Fruit fly (Drosophila melanogaster) whole organism: ENCODE results near the gene CG7149.

ENCODE experiments used
- EcR ChIP-seq, 2 experiments: fragments of >200 bp; optimal IDR thresholded peaks; 2 replicates each; lab custom pipeline; 2017; ENCODE audit warnings: missing biosample characterization in 2 of 2, missing genetic modification characterization in 2 of 2, missing genetic modification reagents in 2 of 2
- pan ChIP-seq: fragments of >200 bp; optimal IDR thresholded peaks from 2 replicates; lab custom pipeline; 2017
- psq ChIP-seq: fragments of >200 bp; optimal IDR thresholded peaks from 2 replicates; lab custom pipeline; 2017
- usp ChIP-seq: fragments of >200 bp; optimal IDR thresholded peaks from 2 replicates; lab custom pipeline; 2017; ENCODE audit warnings: missing biosample characterization, missing genetic modification characterization, mixed read lengths

DNA sequence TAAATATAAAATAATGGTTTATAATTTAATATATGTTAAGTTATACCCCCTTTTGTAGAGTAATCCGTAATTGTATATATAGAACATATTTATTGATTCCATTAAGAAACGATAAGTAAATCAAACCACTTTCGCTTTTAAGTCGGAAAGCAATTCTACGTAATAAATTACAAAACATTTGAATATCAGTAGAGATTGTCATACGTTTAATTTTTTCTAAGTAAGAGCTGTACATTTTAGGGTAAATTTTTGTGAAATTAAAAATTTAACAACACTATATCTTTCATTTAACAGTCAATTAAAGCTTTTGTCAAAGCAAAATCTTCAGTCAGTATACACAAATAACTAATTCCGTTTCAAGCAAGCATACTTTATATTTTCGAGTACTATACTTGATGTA lies 36.5 kb downstream of the CG7149 start, which contains the start of gene CG46025:
- no peak for TF ChIP-seq psq
- no peak for TF ChIP-seq pan (lab: Kevin White, UChicago)
- TF ChIP-seq EcR (GFP tag; optimal IDR thresholded peaks at IDR 0.05; lab: Kevin White, UChicago) = no peak
- no peak for TF ChIP-seq usp (GFP tag; lab: Kevin White, UChicago)
